Fruit fly (Drosophila melanogaster) whole organism, embryonic: ENCODE measurements around the gene CG9391.

Experiments used
- Abd-B ChIP-seq: fragments of 200-800 bp; sonication (Bioruptor generic); optimal IDR thresholded peaks from 2 replicates; lab custom pipeline; 2018; ENCODE audit warnings: missing biosample characterization, mild to moderate bottlenecking, missing genetic modification characterization, moderate library complexity
- Aef1 ChIP-seq: fragments of 200-800 bp; sonication (Bioruptor generic); IDR thresholded peaks from 3 replicates; pipeline ENCODE4 v1.3.6; 2022; ENCODE audit warnings: missing biosample characterization, missing genetic modification characterization
- Antp ChIP-seq: fragments of 200-800 bp; sonication (Bioruptor generic); optimal IDR thresholded peaks from 3 replicates; lab custom pipeline; 2016; ENCODE audit warnings: missing biosample characterization, missing genetic modification characterization
- Atf6 ChIP-seq: fragments of 200-800 bp; sonication (Bioruptor generic); IDR thresholded peaks from 2 replicates; pipeline ENCODE4 v1.3.6; 2022; ENCODE audit warnings: missing biosample characterization, missing genetic modification characterization
- Bgb ChIP-seq: fragments of 200-800 bp; sonication (Bioruptor generic); IDR thresholded peaks from 2 replicates; pipeline ENCODE4 v1.3.6; 2022; ENCODE audit warnings: missing biosample characterization, missing genetic modification characterization; ENCODE audit not compliant: partially characterized antibody
- Bteb2 ChIP-seq: fragments of 200-800 bp; sonication (Bioruptor generic); optimal IDR thresholded peaks from 2 replicates; lab custom pipeline; 2016; ENCODE audit warnings: missing biosample characterization, missing genetic modification characterization
- CG10543 ChIP-seq: fragments of 200-800 bp; sonication (Bioruptor generic); optimal IDR thresholded peaks from 3 replicates; lab custom pipeline; 2017; ENCODE audit warnings: missing biosample characterization, mild to moderate bottlenecking, missing genetic modification characterization, moderate library complexity
- CG10565 ChIP-seq: fragments of 200-800 bp; sonication (Bioruptor generic); optimal IDR thresholded peaks from 3 replicates; lab custom pipeline; 2016; ENCODE audit warnings: missing biosample characterization, mild to moderate bottlenecking, missing genetic modification characterization
- CG11398 ChIP-seq: fragments of 200-800 bp; sonication (Bioruptor generic); optimal IDR thresholded peaks from 2 replicates; lab custom pipeline; 2016; ENCODE audit warnings: missing biosample characterization, missing genetic modification characterization
- CG12155 ChIP-seq: fragments of 200-800 bp; sonication (Bioruptor generic); optimal IDR thresholded peaks from 3 replicates; lab custom pipeline; 2016; ENCODE audit warnings: missing biosample characterization, missing genetic modification characterization
- CG12769 ChIP-seq: fragments of 200-800 bp; sonication (Bioruptor generic); optimal IDR thresholded peaks from 2 replicates; lab custom pipeline; 2019; ENCODE audit warnings: missing biosample characterization, mild to moderate bottlenecking, missing genetic modification characterization, moderate library complexity
- CG13624 ChIP-seq: fragments of 200-800 bp; sonication (Bioruptor generic); optimal IDR thresholded peaks from 2 replicates; lab custom pipeline; 2016; ENCODE audit warnings: missing biosample characterization, missing genetic modification characterization
- CG14441 ChIP-seq: fragments of 200-800 bp; sonication (Bioruptor generic); IDR thresholded peaks from 2 replicates; pipeline ENCODE4 v1.3.6; 2022; ENCODE audit warnings: missing biosample characterization, missing genetic modification characterization
- CG17612 ChIP-seq: fragments of 200-800 bp; sonication (Bioruptor generic); IDR thresholded peaks from 2 replicates; pipeline ENCODE4 v1.3.6; 2022; ENCODE audit warnings: missing biosample characterization, missing genetic modification characterization
- CG18599 ChIP-seq: fragments of 200-800 bp; sonication (Bioruptor generic); optimal IDR thresholded peaks from 3 replicates; lab custom pipeline; 2017; ENCODE audit warnings: missing biosample characterization, missing genetic modification characterization, mild to moderate bottlenecking, moderate library complexity, missing genetic modification reagents
- CG3726 ChIP-seq: fragments of 200-800 bp; sonication (Bioruptor generic); IDR thresholded peaks from 3 replicates; pipeline ENCODE4, ENCODE4 v1.3.6; 2022; ENCODE audit warnings: missing biosample characterization, missing genetic modification characterization
- CG5180 ChIP-seq: fragments of 200-800 bp; sonication (Bioruptor generic); optimal IDR thresholded peaks from 3 replicates; lab custom pipeline; 2017; ENCODE audit warnings: missing biosample characterization, missing genetic modification characterization, mild to moderate bottlenecking, moderate library complexity, missing genetic modification reagents
- CG6272 ChIP-seq: fragments of 200-800 bp; sonication (Bioruptor generic); IDR thresholded peaks from 2 replicates; pipeline ENCODE4 v1.3.6; 2022; ENCODE audit warnings: missing biosample characterization, missing genetic modification characterization
- CG9609 ChIP-seq: fragments of 200-800 bp; sonication (Bioruptor generic); optimal IDR thresholded peaks from 3 replicates; lab custom pipeline; 2016; ENCODE audit warnings: missing biosample characterization, missing genetic modification characterization
- CkIIα-i1 ChIP-seq: fragments of 200-800 bp; sonication (Bioruptor generic); IDR thresholded peaks from 2 replicates; pipeline ENCODE4 v1.3.6; 2022; ENCODE audit warnings: missing biosample characterization, missing genetic modification characterization
- Dad ChIP-seq: fragments of 200-800 bp; sonication (Bioruptor generic); optimal IDR thresholded peaks from 3 replicates; lab custom pipeline; 2016; ENCODE audit warnings: missing biosample characterization, missing genetic modification characterization
- Dp ChIP-seq: fragments of 200-800 bp; sonication (Bioruptor generic); optimal IDR thresholded peaks from 2 replicates; lab custom pipeline; 2018; ENCODE audit warnings: missing biosample characterization, mild to moderate bottlenecking, missing genetic modification characterization, moderate library complexity
- Drgx ChIP-seq: fragments of 200-800 bp; sonication (Bioruptor generic); IDR thresholded peaks from 2 replicates; pipeline ENCODE4 v1.3.6; 2022; ENCODE audit warnings: missing biosample characterization, missing genetic modification characterization
- HLH4C ChIP-seq: fragments of 200-800 bp; sonication (Bioruptor generic); IDR thresholded peaks from 3 replicates; pipeline ENCODE4 v1.3.6; 2022; ENCODE audit warnings: missing biosample characterization, missing genetic modification characterization; ENCODE audit not compliant: partially characterized antibody
- Hmr ChIP-seq: fragments of 200-800 bp; sonication (Bioruptor generic); optimal IDR thresholded peaks from 3 replicates; lab custom pipeline; 2017; ENCODE audit warnings: mild to moderate bottlenecking, missing biosample characterization, missing genetic modification reagents, missing genetic modification characterization
- Pdp1 ChIP-seq, 2 experiments: fragments of 200-800 bp; sonication (Bioruptor generic); optimal IDR thresholded peaks; 3 replicates each; lab custom pipeline; 2016; ENCODE audit warnings: missing biosample characterization in 2 of 2, missing genetic modification characterization in 2 of 2, mild to moderate bottlenecking in 1 of 2, moderate library complexity in 1 of 2
- Side ChIP-seq: fragments of 200-800 bp; sonication (Bioruptor generic); optimal IDR thresholded peaks from 2 replicates; lab custom pipeline; 2016; ENCODE audit warnings: missing biosample characterization, missing genetic modification characterization
- Stat92E ChIP-seq, 3 experiments: fragments of >200 bp in 2 of 3; fragments of 200-800 bp in 1 of 3; sonication (Bioruptor generic) in 1 of 3; optimal IDR thresholded peaks; 2 replicates each; lab custom pipeline; 2017 to 2019; ENCODE audit warnings: missing biosample characterization in 3 of 3, missing genetic modification characterization in 3 of 3, mild to moderate bottlenecking in 1 of 3, moderate library complexity in 1 of 3
- amos ChIP-seq: fragments of 200-800 bp; sonication (Bioruptor generic); IDR thresholded peaks from 2 replicates; pipeline ENCODE4 v1.3.6; 2022; ENCODE audit warnings: missing biosample characterization, missing genetic modification characterization; ENCODE audit not compliant: partially characterized antibody
- ash1 ChIP-seq: fragments of 200-800 bp; sonication (Bioruptor generic); optimal IDR thresholded peaks from 2 replicates; lab custom pipeline; 2018; ENCODE audit warnings: missing biosample characterization, mild to moderate bottlenecking, missing genetic modification characterization
- ato ChIP-seq: fragments of 200-800 bp; sonication (Bioruptor generic); IDR thresholded peaks from 2 replicates; pipeline ENCODE4 v1.3.6; 2022; ENCODE audit warnings: missing biosample characterization, missing genetic modification characterization; ENCODE audit not compliant: partially characterized antibody
- bowl ChIP-seq: fragments of 200-800 bp; sonication (Bioruptor generic); IDR thresholded peaks from 2 replicates; pipeline ENCODE4 v1.3.6; 2022; ENCODE audit warnings: missing biosample characterization, missing genetic modification characterization
- danr ChIP-seq: fragments of 200-800 bp; sonication (Bioruptor generic); IDR thresholded peaks from 2 replicates; pipeline ENCODE4 v1.3.6; 2022; ENCODE audit warnings: missing biosample characterization, missing genetic modification characterization
- dimm ChIP-seq: fragments of 200-800 bp; sonication (Bioruptor generic); IDR thresholded peaks from 2 replicates; pipeline ENCODE4 v1.3.6; 2022; ENCODE audit warnings: missing biosample characterization, missing genetic modification characterization
- dpn ChIP-seq, 2 experiments: fragments of 200-800 bp; sonication (Bioruptor generic); optimal IDR thresholded peaks; 3 replicates each; lab custom pipeline; 2016; ENCODE audit warnings: missing biosample characterization in 2 of 2, missing genetic modification characterization in 2 of 2
- esg ChIP-seq: fragments of 200-800 bp; sonication (Bioruptor generic); conservative IDR thresholded peaks from 2 replicates; pipeline ENCODE4 v1.3.6; 2022; ENCODE audit warnings: missing biosample characterization, missing genetic modification characterization
- gfzf ChIP-seq: fragments of 200-800 bp; sonication (Bioruptor generic); optimal IDR thresholded peaks from 2 replicates; lab custom pipeline; 2016; ENCODE audit warnings: missing biosample characterization, mild to moderate bottlenecking, missing genetic modification characterization, moderate library complexity
- ham ChIP-seq: fragments of 200-800 bp; sonication (Bioruptor generic); IDR thresholded peaks from 2 replicates; pipeline ENCODE4 v1.3.6; 2022; ENCODE audit warnings: missing biosample characterization, missing genetic modification characterization
- jigr1 ChIP-seq: fragments of 200-800 bp; sonication (Bioruptor generic); IDR thresholded peaks from 3 replicates; pipeline ENCODE4 v1.3.6; 2022; ENCODE audit warnings: missing biosample characterization, missing genetic modification characterization
- lov ChIP-seq, 2 experiments: fragments of 200-800 bp in 1 of 2; fragments of >200 bp in 1 of 2; sonication (Bioruptor generic) in 1 of 2; IDR thresholded peaks in 1 of 2; optimal IDR thresholded peaks in 1 of 2; 2 replicates in 1 of 2; 3 replicates in 1 of 2; pipeline versions ENCODE4 v1.3.6 to Lab custom; 2017 to 2022; ENCODE audit warnings: missing biosample characterization in 1 of 2, missing genetic modification characterization in 1 of 2
- nerfin-2 ChIP-seq: fragments of 200-800 bp; sonication (Bioruptor generic); IDR thresholded peaks from 2 replicates; pipeline ENCODE4 v1.3.6; 2022; ENCODE audit warnings: missing biosample characterization, missing genetic modification characterization; ENCODE audit not compliant: partially characterized antibody
- nom ChIP-seq: fragments of 200-800 bp; sonication (Bioruptor generic); optimal IDR thresholded peaks from 2 replicates; lab custom pipeline; 2017; ENCODE audit warnings: missing biosample characterization, missing genetic modification characterization, mild to moderate bottlenecking, moderate library complexity, missing genetic modification reagents
- ro ChIP-seq: fragments of 200-800 bp; sonication (Bioruptor generic); IDR thresholded peaks from 2 replicates; pipeline ENCODE4 v1.3.6; 2022; ENCODE audit warnings: missing biosample characterization, missing genetic modification characterization
- sob ChIP-seq: fragments of 200-800 bp; sonication (Bioruptor generic); IDR thresholded peaks from 2 replicates; pipeline ENCODE4 v1.3.6; 2022; ENCODE audit warnings: missing biosample characterization, missing genetic modification characterization
- ssp ChIP-seq: fragments of 200-800 bp; sonication (Bioruptor generic); IDR thresholded peaks from 2 replicates; pipeline ENCODE4 v1.3.6; 2022; ENCODE audit warnings: missing biosample characterization, missing genetic modification characterization
- tap ChIP-seq: fragments of 200-800 bp; optimal IDR thresholded peaks from 3 replicates; lab custom pipeline; 2019; ENCODE audit warnings: missing biosample characterization, mild to moderate bottlenecking, missing genetic modification characterization, moderate library complexity
- tup ChIP-seq: fragments of 200-800 bp; sonication (Bioruptor generic); optimal IDR thresholded peaks from 2 replicates; lab custom pipeline; 2016; ENCODE audit warnings: missing biosample characterization, mild to moderate bottlenecking, missing genetic modification characterization, moderate library complexity

The CG9391 gene

DNA sequence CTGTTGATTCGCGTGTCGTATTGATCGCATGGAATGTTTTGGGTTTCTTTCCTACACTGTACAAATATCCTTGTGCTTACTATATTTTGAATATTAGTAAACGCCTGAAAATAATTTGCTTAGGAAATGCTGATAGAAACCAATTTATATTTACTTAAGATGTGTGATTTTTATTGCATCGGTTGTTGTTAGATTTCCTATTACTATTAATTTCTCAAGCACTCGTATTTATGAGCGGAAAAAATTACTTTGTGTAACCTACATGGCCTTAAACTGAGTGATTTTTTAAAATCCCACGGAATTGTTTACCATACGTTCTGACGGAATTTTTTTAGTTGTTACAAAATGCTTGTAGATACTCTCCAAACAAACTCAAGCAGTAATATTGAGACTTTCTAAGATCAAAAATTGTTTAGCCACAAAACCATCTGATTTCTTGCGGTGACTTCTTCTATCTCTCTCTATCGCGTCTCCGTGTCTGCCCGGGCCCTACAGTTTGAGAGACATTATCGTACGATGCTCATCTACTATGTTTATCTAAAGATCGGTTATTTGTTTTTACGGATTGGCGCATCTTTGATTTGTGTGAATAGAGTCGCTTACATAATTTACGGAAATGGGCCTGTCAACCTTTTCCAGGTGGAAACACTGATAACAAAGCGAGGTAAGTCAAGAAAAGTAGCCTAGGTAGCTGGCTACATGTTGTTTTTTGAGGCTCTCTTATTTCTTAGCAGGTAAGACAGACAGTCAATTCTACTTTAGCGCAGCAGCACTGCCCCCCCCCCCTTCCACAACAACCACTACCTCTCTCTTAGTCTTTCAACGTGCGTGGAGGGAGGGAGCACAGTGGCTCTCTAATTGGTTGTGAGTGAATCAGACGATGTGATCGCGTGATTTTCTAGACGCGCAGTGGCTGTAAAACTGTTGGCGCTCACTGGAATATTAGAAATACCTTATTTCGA is 8.4 kb upstream of the CG9391 start (continued):
- peak; percentile 61 for TF ChIP-seq Bteb2 (GFP tag; lab: Kevin White, UChicago)
- no peak for TF ChIP-seq nerfin-2 (GFP tag; lab: Robert Waterston, UW)
- TF ChIP-seq CkIIα-i1 (GFP tag; lab: Robert Waterston, UW): no peak
- peak; percentile 42 for TF ChIP-seq CG10543 (GFP tag; lab: Kevin White, UChicago)
- TF ChIP-seq CG12155: no peak
- TF ChIP-seq danr: no peak
- no peak for TF ChIP-seq Aef1 (GFP tag; lab: Robert Waterston, UW)
- no peak for TF ChIP-seq gfzf (GFP tag; lab: Kevin White, UChicago)
- TF ChIP-seq ssp (GFP tag; lab: Robert Waterston, UW): no peak
- TF ChIP-seq Dad: peak; percentile 29
- TF ChIP-seq Atf6: peak; percentile 45; the same call in 1 of the 2 replicates
- TF ChIP-seq ato (GFP tag; lab: Robert Waterston, UW): no peak
- peak; percentile 11 for TF ChIP-seq CG5180 (GFP tag; lab: Kevin White, UChicago)
- no peak for TF ChIP-seq tup (GFP tag; lab: Kevin White, UChicago)
- no peak for TF ChIP-seq ham
- TF ChIP-seq Side (GFP tag; lab: Kevin White, UChicago): peak; percentile 51
- TF ChIP-seq bowl: no peak
- TF ChIP-seq esg (GFP tag; lab: Robert Waterston, UW): peak; percentile 36
- no peak for TF ChIP-seq HLH4C (GFP tag; lab: Robert Waterston, UW)
- TF ChIP-seq lov (optimal IDR thresholded peaks at IDR 0.05; lab: Kevin White, UChicago): no peak
- TF ChIP-seq lov (GFP tag; IDR thresholded peaks at IDR 0.05; lab: Robert Waterston, UW): peak; percentile 7; the same call in 1 of the 3 replicates
- TF ChIP-seq dimm: no peak
- TF ChIP-seq Stat92E (GFP tag; optimal IDR thresholded peaks at IDR 0.05; lab: Kevin White, UChicago): peak in 1 of 3 experiments; percentile 33
- TF ChIP-seq Hmr (GFP tag; lab: Kevin White, UChicago): peak; percentile 55
- 0 out of 2 replicates have a peak, but pooled peaks have one; percentile 14 for TF ChIP-seq CG6272 (GFP tag; lab: Robert Waterston, UW)
- TF ChIP-seq CG10565 (GFP tag; lab: Kevin White, UChicago): no peak
- TF ChIP-seq ash1 (GFP tag; lab: Kevin White, UChicago): no peak
- TF ChIP-seq jigr1 (GFP tag; lab: Robert Waterston, UW): no peak
- peak; percentile 32 for TF ChIP-seq Dp (GFP tag; lab: Kevin White, UChicago)
- TF ChIP-seq sob (GFP tag; lab: Robert Waterston, UW): no peak
- peak; percentile 35 for TF ChIP-seq CG11398 (GFP tag; lab: Kevin White, UChicago)
- TF ChIP-seq Bgb: peak; percentile 29; the same call in 1 of the 2 replicates
- TF ChIP-seq Antp: peak; percentile 52
- peak; percentile 50; the same call in 1 of the 2 replicates for TF ChIP-seq CG14441 (GFP tag; lab: Robert Waterston, UW)
- TF ChIP-seq tap (tag; lab: Kevin White, UChicago): no peak
- TF ChIP-seq amos (GFP tag; lab: Robert Waterston, UW): 0 out of 2 replicates have a peak, but pooled peaks have one; percentile 22
- TF ChIP-seq CG12769 (tag; lab: Kevin White, UChicago): no peak
- peak; percentile 50 for TF ChIP-seq CG13624 (GFP tag; lab: Kevin White, UChicago)
- peak; percentile 53 to 61 for TF ChIP-seq dpn (GFP tag; optimal IDR thresholded peaks at IDR 0.05; lab: Kevin White, UChicago)
- peak; percentile 36 for TF ChIP-seq CG18599 (GFP tag; lab: Kevin White, UChicago)
- no peak for TF ChIP-seq CG17612 (GFP tag; lab: Robert Waterston, UW)
- TF ChIP-seq CG9609 (GFP tag; lab: Kevin White, UChicago): peak; percentile 40
- peak; percentile 20 for TF ChIP-seq Abd-B (GFP tag; lab: Kevin White, UChicago)
- TF ChIP-seq ro (GFP tag; lab: Robert Waterston, UW): no peak
- TF ChIP-seq CG3726 (GFP tag; lab: Robert Waterston, UW): no peak
- no peak for TF ChIP-seq Drgx
- TF ChIP-seq nom (GFP tag; lab: Kevin White, UChicago): no peak
- TF ChIP-seq Pdp1 (GFP tag; optimal IDR thresholded peaks at IDR 0.05; lab: Kevin White, UChicago): peak; percentile 74 to 78
